Worm (Caenorhabditis elegans) whole organism, young adult: ENCODE results near the gene C05C8.1.

Source experiments
- B0035.1 ChIP-seq: sonication (generic microtip); optimal IDR thresholded peaks from 2 replicates; lab custom pipeline; 2016; ENCODE audit warnings: missing genetic modification characterization, mild to moderate bottlenecking, missing compliant biosample characterization, missing genotype, missing genetic modification reagents
- F33H1.4 ChIP-seq: fragments of 200-800 bp; sonication (Bioruptor generic); IDR thresholded peaks from 2 replicates; pipeline ENCODE4 v1.3.6; 2022; ENCODE audit warnings: missing genetic modification reagents, missing genetic modification characterization, missing compliant biosample characterization
- F39B2.1 ChIP-seq: fragments of 200-800 bp; sonication (Bioruptor generic); IDR thresholded peaks from 2 replicates; pipeline ENCODE4 v1.3.6; 2022; ENCODE audit warnings: missing genetic modification reagents, missing genetic modification characterization, missing compliant biosample characterization
- T26A5.8 ChIP-seq: sonication (generic microtip); optimal IDR thresholded peaks from 2 replicates; lab custom pipeline; 2016; ENCODE audit warnings: missing genetic modification characterization, missing compliant biosample characterization
- Y56A3A.18 ChIP-seq: fragments of 200-800 bp; sonication (Bioruptor generic); IDR thresholded peaks from 2 replicates; pipeline ENCODE4 v1.3.6; 2022; ENCODE audit warnings: missing genetic modification reagents, missing genetic modification characterization, missing compliant biosample characterization
- atf-7 ChIP-seq: sonication (generic microtip); optimal IDR thresholded peaks from 2 replicates; lab custom pipeline; 2017; ENCODE audit warnings: mild to moderate bottlenecking, missing genetic modification characterization, missing compliant biosample characterization
- ceh-40 ChIP-seq: fragments of 200-800 bp; sonication (Bioruptor generic); IDR thresholded peaks from 2 replicates; pipeline ENCODE4 v1.3.6; 2022; ENCODE audit warnings: missing genetic modification characterization, missing compliant biosample characterization
- ceh-58 ChIP-seq: fragments of 200-800 bp; sonication (Bioruptor generic); IDR thresholded peaks from 2 replicates; pipeline ENCODE4 v1.3.6; 2022; ENCODE audit warnings: missing genetic modification characterization, missing compliant biosample characterization
- chd-7 ChIP-seq: sonication (generic microtip); optimal IDR thresholded peaks from 2 replicates; lab custom pipeline; 2016; ENCODE audit warnings: mild to moderate bottlenecking, missing genetic modification characterization, moderate library complexity, missing compliant biosample characterization
- dox-1 ChIP-seq: fragments of 200-800 bp; sonication (Bioruptor generic); IDR thresholded peaks from 2 replicates; pipeline ENCODE4 v1.3.6; 2022; ENCODE audit warnings: missing genetic modification reagents, missing genetic modification characterization, missing compliant biosample characterization
- dpff-1 ChIP-seq: sonication (generic microtip); optimal IDR thresholded peaks from 2 replicates; lab custom pipeline; 2017; ENCODE audit warnings: mild to moderate bottlenecking, missing genetic modification characterization, missing compliant biosample characterization
- fkh-3 ChIP-seq: sonication (generic microtip); optimal IDR thresholded peaks from 2 replicates; lab custom pipeline; 2016; ENCODE audit warnings: mild to moderate bottlenecking, missing genetic modification characterization, missing compliant biosample characterization
- let-526 ChIP-seq: fragments of 200-800 bp; sonication (Bioruptor generic); IDR thresholded peaks from 2 replicates; pipeline ENCODE4 v1.3.6; 2022; ENCODE audit warnings: missing genetic modification reagents, missing genetic modification characterization, missing compliant biosample characterization
- madf-3 ChIP-seq: fragments of 200-800 bp; sonication (Bioruptor generic); IDR thresholded peaks from 2 replicates; pipeline ENCODE4 v1.3.6; 2022; ENCODE audit warnings: missing genetic modification reagents, missing genetic modification characterization, missing compliant biosample characterization
- madf-8 ChIP-seq: fragments of 200-800 bp; sonication (Bioruptor generic); conservative IDR thresholded peaks from 2 replicates; pipeline ENCODE4 v1.3.6; 2022; ENCODE audit warnings: missing genetic modification reagents, missing genetic modification characterization, missing compliant biosample characterization
- mcd-1 ChIP-seq: fragments of 200-800 bp; sonication (Bioruptor generic); IDR thresholded peaks from 2 replicates; pipeline ENCODE4 v1.3.6; 2022; ENCODE audit warnings: missing genetic modification reagents, missing genetic modification characterization, missing compliant biosample characterization
- rpc-1 ChIP-seq, 2 experiments: fragments of 150-350 bp in 1 of 2; sonication (generic microtip) in 1 of 2; optimal IDR thresholded peaks; 2 replicates each; lab custom pipeline; 2014 to 2018; ENCODE audit warnings: missing biosample characterization in 1 of 2, missing genetic modification characterization in 1 of 2, missing genetic modification reagents in 1 of 2, missing genotype in 1 of 2
- ztf-18 ChIP-seq: sonication (generic microtip); optimal IDR thresholded peaks from 2 replicates; lab custom pipeline; 2016; ENCODE audit warnings: missing genotype, mild to moderate bottlenecking, missing genetic modification characterization, missing compliant biosample characterization

C05C8.1 gene

DNA sequence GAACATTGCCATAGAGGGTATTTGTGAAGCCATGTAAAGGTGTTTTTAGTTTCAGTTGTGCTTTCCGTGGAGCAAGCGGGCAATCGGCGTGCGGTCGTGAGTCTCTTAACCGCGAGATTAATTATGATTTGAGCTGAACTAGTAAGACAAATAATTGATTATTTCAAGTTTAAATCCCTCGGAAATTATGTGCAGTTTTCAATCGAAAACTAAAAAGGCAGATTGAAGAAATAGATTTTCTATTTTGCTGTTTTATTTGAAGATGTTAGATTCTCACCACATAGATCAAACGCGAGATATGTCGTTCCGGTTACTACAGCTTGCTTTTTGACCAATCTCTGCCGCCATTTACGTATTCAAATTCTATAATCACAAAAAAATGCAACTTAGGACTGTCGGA, 42.5 kb downstream of the C05C8.1 start, which contains the start of gene C13A2.3:
TSS of gene C13A2.3 (plus strand) at position 301 of the 400 bp plus-strand sequence.
- TF ChIP-seq F33H1.4 (GFP tag; lab: Robert Waterston, UW) (no peak), ztf-18 (tag; lab: Kevin White, UChicago) (no peak), chd-7 (tag; lab: Kevin White, UChicago) (no peak), ceh-40 (GFP tag; lab: Robert Waterston, UW) (no peak), atf-7 (tag; lab: Kevin White, UChicago) (no peak), B0035.1 (no peak), fkh-3 (no peak), dox-1 (GFP tag; lab: Robert Waterston, UW) (no peak), ceh-58 (no peak), dpff-1 (tag; lab: Kevin White, UChicago) (no peak), Y56A3A.18 (GFP tag; lab: Robert Waterston, UW) (no peak), F39B2.1 (GFP tag; lab: Robert Waterston, UW) (no peak), mcd-1 (GFP tag; lab: Robert Waterston, UW) (no peak), rpc-1 (optimal IDR thresholded peaks at IDR 0.05; lab: Kevin White, UChicago) (no peak), rpc-1 (tag; optimal IDR thresholded peaks at IDR 0.05; lab: Kevin White, UChicago) (no peak), madf-8 (GFP tag; lab: Robert Waterston, UW) (no peak), madf-3 (no peak)

DNA sequence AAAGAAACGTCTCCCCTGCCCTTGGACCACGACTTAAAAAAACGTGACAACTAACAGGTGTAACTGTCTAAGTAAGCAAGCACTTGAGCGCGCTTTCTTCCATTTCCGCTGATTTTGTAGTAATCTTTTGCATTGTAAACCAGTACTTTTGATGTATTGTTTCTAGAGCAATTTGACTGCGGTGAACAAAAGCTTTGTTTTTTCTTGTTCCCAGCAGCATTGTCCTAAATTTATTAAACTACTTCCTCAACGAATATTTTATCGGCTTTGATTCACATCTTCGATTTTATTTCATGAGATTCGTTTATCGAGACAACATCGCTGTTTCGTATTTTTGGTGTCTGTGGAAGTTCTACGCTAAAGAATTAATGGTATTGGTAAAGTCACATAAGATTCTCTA, 49.1 kb downstream of the C05C8.1 start, which contains the start of gene C13A2.1:
TSS of gene C13A2.1 (plus strand) at position 301 of the 400 bp plus-strand sequence.
- TF ChIP-seq T26A5.8 (tag; lab: Kevin White, UChicago) (no peak), let-526 (GFP tag; lab: Robert Waterston, UW) (no peak)
- TF ChIP-seq, all 124 proteins: peak for 0
